Worm (Caenorhabditis elegans) whole organism, L3 larva: ENCODE measurements around the gene lelo-3.

Experiments used
- ZK546.5 ChIP-seq: sonication (generic microtip); optimal IDR thresholded peaks from 2 replicates; lab custom pipeline; 2017; ENCODE audit warnings: missing biosample characterization, missing genetic modification characterization
- aly-2 ChIP-seq: fragments of 150-350 bp; optimal IDR thresholded peaks from 2 replicates; lab custom pipeline; 2014; ENCODE audit warnings: missing biosample characterization, missing genetic modification characterization
- ama-1 ChIP-seq: fragments of 150-350 bp; optimal IDR thresholded peaks from 2 replicates; lab custom pipeline; 2018
- ceh-16 ChIP-seq: sonication (generic microtip); optimal IDR thresholded peaks from 2 replicates; lab custom pipeline; 2017; ENCODE audit warnings: missing biosample characterization, missing genetic modification characterization
- ceh-28 ChIP-seq: fragments of 150-350 bp; optimal IDR thresholded peaks from 2 replicates; lab custom pipeline; 2014; ENCODE audit warnings: missing biosample characterization, missing genetic modification reagents, missing genetic modification characterization
- ceh-82 ChIP-seq: fragments of 150-350 bp; optimal IDR thresholded peaks from 2 replicates; lab custom pipeline; 2014; ENCODE audit warnings: missing biosample characterization, missing genetic modification characterization
- ceh-9 ChIP-seq: sonication (generic microtip); optimal IDR thresholded peaks from 2 replicates; lab custom pipeline; 2018; ENCODE audit warnings: missing biosample characterization, missing genetic modification characterization
- daf-12 ChIP-seq: fragments of 150-350 bp; optimal IDR thresholded peaks from 2 replicates; lab custom pipeline; 2014; ENCODE audit warnings: missing biosample characterization, missing genetic modification reagents, missing genetic modification characterization
- egl-27 ChIP-seq: sonication (generic microtip); optimal IDR thresholded peaks from 4 replicates; lab custom pipeline; 2017; ENCODE audit warnings: missing biosample characterization, missing genetic modification reagents, missing genetic modification characterization
- egl-5 ChIP-seq: fragments of 150-350 bp; optimal IDR thresholded peaks from 2 replicates; lab custom pipeline; 2017; ENCODE audit warnings: missing biosample characterization, missing genetic modification reagents, missing genetic modification characterization, inconsistent platforms
- elt-2 ChIP-seq: sonication (generic microtip); optimal IDR thresholded peaks from 2 replicates; lab custom pipeline; 2016; ENCODE audit warnings: missing genetic modification reagents, mild to moderate bottlenecking, missing genetic modification characterization, missing compliant biosample characterization
- elt-3 ChIP-seq, 3 experiments: fragments of 150-350 bp in 1 of 3; sonication (generic microtip) in 2 of 3; optimal IDR thresholded peaks; 2 replicates in 2 of 3; 4 replicates in 1 of 3; lab custom pipeline; 2014 to 2017; ENCODE audit warnings: missing biosample characterization in 3 of 3, missing genetic modification characterization in 3 of 3
- eor-1 ChIP-seq, 2 experiments: fragments of 150-350 bp; optimal IDR thresholded peaks; 2 replicates each; lab custom pipeline; 2014 to 2018; ENCODE audit warnings: missing biosample characterization in 2 of 2, missing genetic modification characterization in 2 of 2
- fkh-2 ChIP-seq: fragments of 150-350 bp; optimal IDR thresholded peaks from 2 replicates; lab custom pipeline; 2014; ENCODE audit warnings: missing biosample characterization, missing genetic modification reagents, missing genetic modification characterization
- fos-1 ChIP-seq: fragments of 150-350 bp; optimal IDR thresholded peaks from 2 replicates; lab custom pipeline; 2014; ENCODE audit warnings: missing biosample characterization, missing genetic modification characterization
- hmg-11 ChIP-seq: sonication (generic microtip); optimal IDR thresholded peaks from 2 replicates; lab custom pipeline; 2016; ENCODE audit warnings: missing genetic modification characterization, missing compliant biosample characterization
- jun-1 ChIP-seq: fragments of 150-350 bp; optimal IDR thresholded peaks from 2 replicates; lab custom pipeline; 2014; ENCODE audit warnings: missing biosample characterization, missing genetic modification reagents, missing genetic modification characterization
- lin-15B ChIP-seq: fragments of 150-350 bp; optimal IDR thresholded peaks from 2 replicates; lab custom pipeline; 2014; ENCODE audit warnings: missing biosample characterization, missing genetic modification characterization
- lin-39 ChIP-seq: fragments of 150-350 bp; optimal IDR thresholded peaks from 2 replicates; lab custom pipeline; 2018; ENCODE audit warnings: missing biosample characterization, missing genetic modification reagents, missing genetic modification characterization
- lsy-12 ChIP-seq: sonication (generic microtip); optimal IDR thresholded peaks from 2 replicates; lab custom pipeline; 2016; ENCODE audit warnings: mild to moderate bottlenecking, missing genetic modification characterization, missing compliant biosample characterization
- mml-1 ChIP-seq: fragments of 150-350 bp; sonication (generic microtip); optimal IDR thresholded peaks from 3 replicates; lab custom pipeline; 2014; ENCODE audit warnings: missing biosample characterization, missing genetic modification characterization
- nfya-1 ChIP-seq: sonication (generic microtip); optimal IDR thresholded peaks from 2 replicates; lab custom pipeline; 2017; ENCODE audit warnings: missing genetic modification characterization, mild to moderate bottlenecking, missing compliant biosample characterization, antibody characterized with exemption, moderate library complexity; ENCODE audit not compliant: insufficient read depth
- nhr-11 ChIP-seq: fragments of 150-350 bp; optimal IDR thresholded peaks from 2 replicates; lab custom pipeline; 2014; ENCODE audit warnings: missing biosample characterization, missing genetic modification characterization
- nhr-12 ChIP-seq: fragments of 150-350 bp; optimal IDR thresholded peaks from 2 replicates; lab custom pipeline; 2014; ENCODE audit warnings: missing biosample characterization, missing genetic modification characterization
- nhr-23 ChIP-seq: fragments of 150-350 bp; optimal IDR thresholded peaks from 2 replicates; lab custom pipeline; 2014; ENCODE audit warnings: missing biosample characterization, missing genetic modification reagents, missing genetic modification characterization
- nhr-237 ChIP-seq: fragments of 150-350 bp; optimal IDR thresholded peaks from 2 replicates; lab custom pipeline; 2014; ENCODE audit warnings: missing biosample characterization, missing genetic modification characterization
- nhr-25 ChIP-seq: sonication (generic microtip); optimal IDR thresholded peaks from 2 replicates; lab custom pipeline; 2017; ENCODE audit warnings: missing biosample characterization, missing genetic modification characterization
- nhr-28 ChIP-seq: fragments of 150-350 bp; optimal IDR thresholded peaks from 2 replicates; lab custom pipeline; 2014; ENCODE audit warnings: missing biosample characterization, missing genetic modification characterization
- nhr-67 ChIP-seq: fragments of 150-350 bp; optimal IDR thresholded peaks from 2 replicates; lab custom pipeline; 2014; ENCODE audit warnings: missing biosample characterization, missing genetic modification characterization
- nhr-76 ChIP-seq: fragments of 150-350 bp; sonication (generic microtip); optimal IDR thresholded peaks from 5 replicates; lab custom pipeline; 2014; ENCODE audit warnings: missing biosample characterization, missing genetic modification characterization
- nhr-77 ChIP-seq: fragments of 150-350 bp; optimal IDR thresholded peaks from 2 replicates; lab custom pipeline; 2014; ENCODE audit warnings: missing biosample characterization, missing genetic modification characterization
- pha-4 ChIP-seq: fragments of 150-350 bp; optimal IDR thresholded peaks from 2 replicates; lab custom pipeline; 2014; ENCODE audit warnings: missing biosample characterization, missing genetic modification reagents, missing genetic modification characterization
- pqm-1 ChIP-seq: fragments of 150-350 bp; optimal IDR thresholded peaks from 2 replicates; lab custom pipeline; 2017; ENCODE audit warnings: missing biosample characterization, missing genetic modification characterization, inconsistent platforms
- sea-2 ChIP-seq: fragments of 150-350 bp; sonication (generic microtip); optimal IDR thresholded peaks from 4 replicates; lab custom pipeline; 2014; ENCODE audit warnings: missing biosample characterization, missing genetic modification reagents, missing genetic modification characterization
- skn-1 ChIP-seq: fragments of 150-350 bp; optimal IDR thresholded peaks from 2 replicates; lab custom pipeline; 2014; ENCODE audit warnings: missing biosample characterization, missing genetic modification characterization
- unc-62 ChIP-seq: fragments of 150-350 bp; sonication (generic microtip); optimal IDR thresholded peaks from 4 replicates; lab custom pipeline; 2014; ENCODE audit warnings: missing biosample characterization, missing genetic modification reagents, missing genetic modification characterization
- ztf-11 ChIP-seq: fragments of 150-350 bp; optimal IDR thresholded peaks from 2 replicates; lab custom pipeline; 2014; ENCODE audit warnings: missing biosample characterization, missing genetic modification characterization
- ztf-4 ChIP-seq: fragments of 150-350 bp; optimal IDR thresholded peaks from 2 replicates; lab custom pipeline; 2014; ENCODE audit warnings: missing biosample characterization, missing genetic modification characterization

lelo-3 gene

ce11 chrX:6003853-6004252 lies 18.5 kb downstream of the lelo-3 start, which contains the start of gene sups-1:
Gene sups-1, plus strand, starts transcription at chrX:6004153.
- TF ChIP-seq pha-4 (tag; lab: Kevin White, UChicago) (no peak), skn-1 (no peak), nhr-12 (no peak), lsy-12 (tag; lab: Kevin White, UChicago) (no peak), fkh-2 (tag; lab: Kevin White, UChicago) (no peak)

ce11 chrX:6002479-6002878 lies 19.9 kb downstream of the lelo-3 start:
- TF ChIP-seq egl-5 (tag; lab: Kevin White, UChicago) (no peak), ceh-9 (tag; lab: Kevin White, UChicago) (no peak), ceh-82 (tag; lab: Kevin White, UChicago) (no peak), ama-1 (lab: Kevin White, UChicago) (no peak), nhr-237 (tag; lab: Kevin White, UChicago) (no peak), egl-27 (no peak), ztf-4 (tag; lab: Kevin White, UChicago) (no peak), daf-12 (tag; lab: Kevin White, UChicago) (no peak), nhr-67 (tag; lab: Kevin White, UChicago) (no peak), unc-62 (GFP tag; lab: Kevin White, UChicago) (no peak), nfya-1 (tag; lab: Kevin White, UChicago) (no peak), elt-2 (no peak), pqm-1 (tag; lab: Kevin White, UChicago) (no peak), nhr-77 (tag; lab: Kevin White, UChicago) (no peak), elt-3 (tag; optimal IDR thresholded peaks at IDR 0.05; lab: Kevin White, UChicago) (no peak), skn-1 (no peak), ZK546.5 (tag; lab: Kevin White, UChicago) (no peak), nhr-23 (no peak), ceh-28 (tag; lab: Kevin White, UChicago) (no peak), jun-1 (tag; lab: Kevin White, UChicago) (no peak)

ce11 chrX:6001432-6001831 lies 20.9 kb downstream of the lelo-3 start, which contains the start of gene F22F4.4:
Gene F22F4.4, minus strand, starts transcription at chrX:6001532.
- no peak for TF ChIP-seq sea-2
- no peak for TF ChIP-seq mml-1 (tag; lab: Kevin White, UChicago)
- no peak for TF ChIP-seq nhr-237 (tag; lab: Kevin White, UChicago)
- no peak for TF ChIP-seq nhr-77 (tag; lab: Kevin White, UChicago)
- TF ChIP-seq nhr-23 = no peak
- no peak for TF ChIP-seq ceh-28 (tag; lab: Kevin White, UChicago)
- no peak for TF ChIP-seq ceh-16 (tag; lab: Kevin White, UChicago)
- no peak for TF ChIP-seq lsy-12 (tag; lab: Kevin White, UChicago)
- TF ChIP-seq eor-1 (tag; optimal IDR thresholded peaks at IDR 0.05; lab: Kevin White, UChicago) = no peak
- TF ChIP-seq nhr-25 (tag; lab: Kevin White, UChicago) = no peak
- TF ChIP-seq nhr-12 = no peak
- no peak for TF ChIP-seq lin-39 (tag; lab: Kevin White, UChicago)
- no peak for TF ChIP-seq nhr-76 (tag; lab: Kevin White, UChicago)
- no peak for TF ChIP-seq lin-15B (tag; lab: Kevin White, UChicago)
- no peak for TF ChIP-seq daf-12 (tag; lab: Kevin White, UChicago)
- TF ChIP-seq nhr-67 (tag; lab: Kevin White, UChicago) = no peak
- TF ChIP-seq nhr-28 (tag; lab: Kevin White, UChicago) = no peak

- TF ChIP-seq ama-1 (lab: Kevin White, UChicago) (no peak), pha-4 (tag; lab: Kevin White, UChicago) (peak; percentile 66)
Observed at ce11 chrX:5999103-5999554, 23.2 kb downstream of the lelo-3 start, which contains the start of gene F22F4.9. Gene F22F4.9, minus strand, starts transcription at chrX:5999504.

ce11 chrX:5995613-5996206 lies 26.7 kb downstream of the lelo-3 start, which contains the start of gene inx-3:
Gene inx-3, plus strand, starts transcription at chrX:5996156.
- TF ChIP-seq ztf-11 (tag; lab: Kevin White, UChicago) = no peak
- no peak for TF ChIP-seq fos-1 (tag; lab: Kevin White, UChicago)
- no peak for TF ChIP-seq nhr-28 (tag; lab: Kevin White, UChicago)
- TF ChIP-seq ztf-4 (tag; lab: Kevin White, UChicago) = no peak
- no peak for TF ChIP-seq aly-2
- no peak for TF ChIP-seq ceh-16 (tag; lab: Kevin White, UChicago)
- no peak for TF ChIP-seq nhr-23
- no peak for TF ChIP-seq eor-1 (tag; optimal IDR thresholded peaks at IDR 0.05; lab: Kevin White, UChicago)
- no peak for TF ChIP-seq ceh-28 (tag; lab: Kevin White, UChicago)
- TF ChIP-seq skn-1 = no peak
- no peak for TF ChIP-seq ZK546.5 (tag; lab: Kevin White, UChicago)
- no peak for TF ChIP-seq nhr-76 (tag; lab: Kevin White, UChicago)
- TF ChIP-seq elt-3 (tag; optimal IDR thresholded peaks at IDR 0.05; lab: Kevin White, UChicago) = no peak
- no peak for TF ChIP-seq nhr-11
- TF ChIP-seq hmg-11 (tag; lab: Kevin White, UChicago) = no peak
